Fruit fly (Drosophila melanogaster): Measurements from ENCODE around the gene Abd-B.

- TF ChIP-seq rn (GFP tag; IDR thresholded peaks at IDR 0.05) (no peak), CG34367 (tag; optimal IDR thresholded peaks at IDR 0.05) (no peak), fd96Ca (GFP tag; IDR thresholded peaks at IDR 0.05) (no peak), Ets98B (GFP tag; IDR thresholded peaks at IDR 0.05) (no peak), CG17806 (tag; optimal IDR thresholded peaks at IDR 0.05) (no peak), CG4496 (GFP tag; IDR thresholded peaks at IDR 0.05) (no peak), CG13204 (GFP tag; optimal IDR thresholded peaks at IDR 0.05) (no peak), CG10348 (GFP tag; IDR thresholded peaks at IDR 0.05) (no peak), CG8301 (tag; optimal IDR thresholded peaks at IDR 0.05) (no peak)
Observed at dm6 chr3R:16982108-16982707, 10.2 kb upstream of the Abd-B start, which contains the start of gene AhcyL2.

All from whole organism, pupa.